Fruit fly (Drosophila melanogaster): ENCODE data around the gene TwdlV.

Gene TwdlV

DNA sequence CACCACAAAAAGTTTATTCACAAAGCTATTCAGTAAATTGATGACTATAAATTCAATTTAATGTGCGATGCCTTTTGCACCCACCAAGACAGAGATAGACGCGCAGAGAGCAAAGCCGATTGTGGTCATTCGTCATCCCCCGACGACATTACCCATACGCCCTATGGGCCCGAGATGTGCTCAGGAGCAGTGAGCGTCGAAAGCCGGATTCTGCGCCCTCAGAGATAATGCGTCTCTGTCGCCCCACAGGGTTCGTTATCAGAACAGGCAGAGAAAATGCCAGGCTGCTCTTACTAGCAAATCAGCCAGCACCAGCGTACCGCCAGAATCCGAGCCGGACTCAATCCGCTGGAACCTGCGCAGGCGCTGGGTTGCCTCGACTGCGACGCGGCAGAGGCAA lies 36.8 kb downstream of the TwdlV start:
- TF ChIP-seq CTCF (optimal IDR thresholded peaks at IDR 0.05) = no peak
- no peak for TF ChIP-seq CG8478 (optimal IDR thresholded peaks at IDR 0.05)

DNA sequence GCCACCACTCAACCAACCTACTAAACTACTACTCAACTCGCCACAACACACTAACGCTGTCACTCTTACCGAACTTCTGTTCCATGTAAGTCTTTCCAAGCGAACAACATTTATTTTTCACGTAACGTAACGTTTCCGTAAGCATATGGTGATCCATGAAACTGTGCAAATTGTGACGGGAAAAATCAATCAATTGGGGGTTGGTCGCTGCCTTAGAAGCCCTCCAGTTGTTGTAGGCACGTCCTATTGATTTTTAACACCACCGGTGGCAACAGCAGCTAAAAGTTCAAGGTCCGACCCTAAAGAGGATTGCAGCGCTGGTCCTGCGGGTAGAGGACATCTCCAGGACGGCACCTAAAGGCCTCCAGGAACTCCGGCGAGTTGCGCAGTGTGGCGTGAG lies 37.7 kb downstream of the TwdlV start:
- TF ChIP-seq CTCF (optimal IDR thresholded peaks at IDR 0.05) (no peak), CG8478 (optimal IDR thresholded peaks at IDR 0.05) (no peak)

DNA sequence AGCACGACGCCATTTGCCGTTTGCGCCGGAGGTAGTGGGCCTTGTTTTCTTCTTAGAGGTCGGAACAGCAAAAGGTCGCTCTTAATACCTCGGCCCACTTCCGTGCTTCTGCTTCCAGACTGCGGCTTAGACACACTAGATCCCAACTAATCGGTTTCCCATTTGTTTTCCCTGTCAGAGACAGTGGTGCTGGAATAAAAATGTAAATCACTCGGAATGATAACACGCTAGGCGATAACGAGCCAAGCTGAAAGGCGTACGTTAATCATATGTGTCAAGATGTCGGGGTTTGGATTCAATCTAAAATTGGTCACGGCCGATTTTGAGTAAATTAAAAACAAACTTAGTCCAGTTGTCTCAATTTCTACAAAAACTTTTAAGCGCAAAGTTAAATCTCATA lies 40.2 kb downstream of the TwdlV start, which contains the start of gene Nepl11:
Gene Nepl11, minus strand, starts transcription at position 152 of the 400 bp plus-strand sequence.
- no peak for TF ChIP-seq CG8478 (optimal IDR thresholded peaks at IDR 0.05)
- TF ChIP-seq CTCF (optimal IDR thresholded peaks at IDR 0.05) = no peak

- no peak for TF ChIP-seq CTCF (optimal IDR thresholded peaks at IDR 0.05)
- TF ChIP-seq CG8478 (optimal IDR thresholded peaks at IDR 0.05) = no peak
Observed at dm6 chr3R:4301485-4301884, 47.0 kb downstream of the TwdlV start.
